Worm (Caenorhabditis elegans) whole organism, early embryonic: ENCODE results near the gene pab-2.

ENCODE experiments used
- B0310.2 ChIP-seq: sonication (generic microtip); optimal IDR thresholded peaks from 2 replicates; lab custom pipeline; 2016; ENCODE audit warnings: mild to moderate bottlenecking, missing genetic modification characterization, missing compliant biosample characterization
- F13C5.2 ChIP-seq: sonication (generic microtip); optimal IDR thresholded peaks from 2 replicates; lab custom pipeline; 2017; ENCODE audit warnings: mild to moderate bottlenecking, missing genetic modification characterization, inconsistent platforms, missing compliant biosample characterization
- aly-1 ChIP-seq: sonication (generic microtip); optimal IDR thresholded peaks from 2 replicates; lab custom pipeline; 2016; ENCODE audit warnings: missing genetic modification characterization, missing compliant biosample characterization
- ama-1 ChIP-seq: fragments of 150-350 bp; optimal IDR thresholded peaks from 2 replicates; lab custom pipeline; 2014
- ceh-13 ChIP-seq: fragments of 200-800 bp; sonication (Bioruptor generic); optimal IDR thresholded peaks from 2 replicates; lab custom pipeline; 2018; ENCODE audit warnings: mild to moderate bottlenecking, missing genetic modification characterization, missing compliant biosample characterization
- ceh-36 ChIP-seq: sonication (generic microtip); optimal IDR thresholded peaks from 2 replicates; lab custom pipeline; 2016; ENCODE audit warnings: missing genetic modification characterization, inconsistent platforms, missing compliant biosample characterization
- ets-7 ChIP-seq: sonication (generic microtip); optimal IDR thresholded peaks from 2 replicates; lab custom pipeline; 2016; ENCODE audit warnings: missing genotype, missing genetic modification characterization, missing compliant biosample characterization
- flt-1 ChIP-seq: fragments of 200-800 bp; sonication (Bioruptor generic); IDR thresholded peaks from 2 replicates; pipeline ENCODE4 v1.3.6; 2022; ENCODE audit warnings: missing genetic modification characterization, missing compliant biosample characterization
- hmbx-1 ChIP-seq: sonication (generic microtip); optimal IDR thresholded peaks from 2 replicates; lab custom pipeline; 2016; ENCODE audit warnings: mild to moderate bottlenecking, missing genetic modification characterization, missing compliant biosample characterization
- hmg-4 ChIP-seq: fragments of 200-800 bp; sonication (Bioruptor generic); optimal IDR thresholded peaks from 2 replicates; lab custom pipeline; 2018; ENCODE audit warnings: mild to moderate bottlenecking, missing genetic modification characterization, missing compliant biosample characterization
- hnd-1 ChIP-seq: sonication (generic microtip); optimal IDR thresholded peaks from 2 replicates; lab custom pipeline; 2016; ENCODE audit warnings: missing genetic modification characterization, missing compliant biosample characterization
- pes-1 ChIP-seq: fragments of 200-800 bp; sonication (Bioruptor generic); IDR thresholded peaks from 2 replicates; pipeline ENCODE4 v1.3.6; 2022; ENCODE audit warnings: missing genetic modification reagents, missing genetic modification characterization, missing compliant biosample characterization
- scrt-1 ChIP-seq: fragments of 200-800 bp; sonication (Bioruptor generic); IDR thresholded peaks from 2 replicates; pipeline ENCODE4 v1.3.6; 2022; ENCODE audit warnings: missing genetic modification characterization, missing compliant biosample characterization
- sea-1 ChIP-seq: fragments of 200-800 bp; sonication (Bioruptor generic); conservative IDR thresholded peaks from 2 replicates; pipeline ENCODE4 v1.3.6; 2022; ENCODE audit warnings: missing genetic modification characterization, missing compliant biosample characterization
- tbx-11 ChIP-seq: fragments of 200-800 bp; sonication (Bioruptor generic); IDR thresholded peaks from 2 replicates; pipeline ENCODE4 v1.3.6; 2022; ENCODE audit warnings: missing genetic modification characterization, missing compliant biosample characterization
- tbx-37 ChIP-seq: fragments of 200-800 bp; sonication (Bioruptor generic); conservative IDR thresholded peaks from 2 replicates; pipeline ENCODE4 v1.3.6; 2022; ENCODE audit warnings: missing genetic modification reagents, missing genetic modification characterization, missing compliant biosample characterization
- tra-4 ChIP-seq: sonication (generic microtip); optimal IDR thresholded peaks from 2 replicates; lab custom pipeline; 2017; ENCODE audit warnings: missing genetic modification characterization, missing compliant biosample characterization

The pab-2 gene

ce11 chrX:13555098-13555497 lies 27.9 kb upstream of the pab-2 start:
- TF ChIP-seq ceh-13 (GFP tag; lab: Kevin White, UChicago) (no peak), sea-1 (GFP tag; lab: Robert Waterston, UW) (no peak), ama-1 (lab: Kevin White, UChicago) (no peak), tra-4 (tag; lab: Kevin White, UChicago) (no peak), pes-1 (no peak), F13C5.2 (tag; lab: Kevin White, UChicago) (no peak)

- no peak for TF ChIP-seq hmg-4 (GFP tag; lab: Kevin White, UChicago)
- no peak for TF ChIP-seq F13C5.2 (tag; lab: Kevin White, UChicago)
- no peak for TF ChIP-seq tbx-11 (GFP tag; lab: Robert Waterston, UW)
- TF ChIP-seq aly-1 (tag; lab: Kevin White, UChicago) = no peak
- no peak for TF ChIP-seq pes-1
- no peak for TF ChIP-seq tra-4 (tag; lab: Kevin White, UChicago)
- TF ChIP-seq ceh-13 (GFP tag; lab: Kevin White, UChicago) = no peak
- TF ChIP-seq hmbx-1 (tag; lab: Kevin White, UChicago) = no peak
- no peak for TF ChIP-seq sea-1 (GFP tag; lab: Robert Waterston, UW)
- no peak for TF ChIP-seq ama-1 (lab: Kevin White, UChicago)
- no peak for TF ChIP-seq ceh-36
- TF ChIP-seq hnd-1 = no peak
Observed at ce11 chrX:13550890-13551289, 23.7 kb upstream of the pab-2 start, which contains the start of gene odr-1. TSS of gene odr-1 (minus strand) at chrX:13550990.

ce11 chrX:13544544-13545021 lies 17.4 kb upstream of the pab-2 start:
- no peak for TF ChIP-seq F13C5.2 (tag; lab: Kevin White, UChicago)
- TF ChIP-seq ets-7 (tag; lab: Kevin White, UChicago) = no peak
- TF ChIP-seq pes-1 = no peak
- no peak for TF ChIP-seq tbx-11 (GFP tag; lab: Robert Waterston, UW)
- no peak for TF ChIP-seq hmbx-1 (tag; lab: Kevin White, UChicago)
- TF ChIP-seq tra-4 (tag; lab: Kevin White, UChicago) = no peak
- no peak for TF ChIP-seq hmg-4 (GFP tag; lab: Kevin White, UChicago)
- no peak for TF ChIP-seq ama-1 (lab: Kevin White, UChicago)
- no peak for TF ChIP-seq B0310.2 (tag; lab: Kevin White, UChicago)
- TF ChIP-seq hnd-1 = no peak
- no peak for TF ChIP-seq scrt-1
- no peak for TF ChIP-seq sea-1 (GFP tag; lab: Robert Waterston, UW)
- no peak for TF ChIP-seq flt-1 (GFP tag; lab: Robert Waterston, UW)

ce11 chrX:13543350-13543749 lies 16.1 kb upstream of the pab-2 start:
- TF ChIP-seq ets-7 (tag; lab: Kevin White, UChicago) (no peak), B0310.2 (tag; lab: Kevin White, UChicago) (no peak), F13C5.2 (tag; lab: Kevin White, UChicago) (no peak)

- TF ChIP-seq ets-7 (tag; lab: Kevin White, UChicago) (no peak), ceh-13 (GFP tag; lab: Kevin White, UChicago) (no peak), tbx-37 (GFP tag; lab: Robert Waterston, UW) (no peak), tbx-11 (GFP tag; lab: Robert Waterston, UW) (no peak), hnd-1 (no peak), ceh-36 (no peak), scrt-1 (no peak), sea-1 (GFP tag; lab: Robert Waterston, UW) (no peak), hmbx-1 (tag; lab: Kevin White, UChicago) (no peak), ama-1 (lab: Kevin White, UChicago) (no peak)
Observed at ce11 chrX:13542757-13543156, 15.5 kb upstream of the pab-2 start.

- no peak for TF ChIP-seq tbx-37 (GFP tag; lab: Robert Waterston, UW)
- TF ChIP-seq ceh-13 (GFP tag; lab: Kevin White, UChicago) = no peak
- no peak for TF ChIP-seq F13C5.2 (tag; lab: Kevin White, UChicago)
- no peak for TF ChIP-seq tra-4 (tag; lab: Kevin White, UChicago)
- TF ChIP-seq ama-1 (lab: Kevin White, UChicago) = no peak
- no peak for TF ChIP-seq B0310.2 (tag; lab: Kevin White, UChicago)
- TF ChIP-seq hmg-4 (GFP tag; lab: Kevin White, UChicago) = no peak
- TF ChIP-seq ets-7 (tag; lab: Kevin White, UChicago) = no peak
- TF ChIP-seq aly-1 (tag; lab: Kevin White, UChicago) = no peak
- TF ChIP-seq pes-1 = no peak
Observed at ce11 chrX:13542236-13542635, 15.0 kb upstream of the pab-2 start, which contains the start of gene cah-4. TSS of gene cah-4 (plus strand) at chrX:13542574.

DNA sequence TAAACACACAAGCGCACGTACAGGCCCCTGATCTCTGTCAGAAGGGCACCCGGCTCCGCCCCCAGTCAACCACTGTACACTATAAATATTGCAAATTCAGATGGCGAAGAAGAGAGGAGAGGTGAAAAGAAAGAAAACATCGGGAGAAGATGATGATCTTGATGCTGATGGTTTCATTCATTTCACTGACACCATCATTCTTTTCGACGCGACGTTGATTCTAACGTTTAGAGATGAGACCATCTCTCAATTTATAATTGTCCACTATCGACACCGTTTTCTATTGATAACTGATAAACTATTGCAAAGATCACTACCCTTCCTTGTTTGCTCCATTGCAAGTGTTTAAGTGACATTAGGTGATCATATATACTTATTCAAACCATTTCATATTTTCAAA lies 14.1 kb upstream of the pab-2 start:
- TF ChIP-seq hmbx-1 (tag; lab: Kevin White, UChicago) = no peak
- TF ChIP-seq sea-1 (GFP tag; lab: Robert Waterston, UW) = no peak
- TF ChIP-seq aly-1 (tag; lab: Kevin White, UChicago) = no peak
- TF ChIP-seq ceh-36 = no peak

DNA sequence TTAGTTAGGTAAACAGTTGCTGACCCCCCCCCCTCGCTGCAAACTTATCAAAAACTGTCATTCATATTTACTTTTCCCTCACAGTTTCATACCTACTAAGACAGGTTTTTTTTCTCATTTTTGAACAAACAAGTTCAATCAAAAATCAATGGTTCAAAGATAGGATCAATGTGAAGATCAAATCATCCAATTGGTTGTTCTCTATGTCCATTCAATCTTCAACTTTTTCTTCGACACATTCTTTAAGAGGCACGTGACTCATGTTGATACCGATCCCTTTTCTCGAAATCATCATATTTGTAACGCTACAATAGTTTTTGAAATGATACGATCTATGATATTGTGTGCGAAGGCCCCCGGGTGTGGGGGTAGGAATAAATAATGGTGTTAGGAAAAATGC lies 12.5 kb upstream of the pab-2 start:
- TF ChIP-seq ceh-13 (GFP tag; lab: Kevin White, UChicago) = no peak
- no peak for TF ChIP-seq ets-7 (tag; lab: Kevin White, UChicago)
- no peak for TF ChIP-seq pes-1
- TF ChIP-seq hmbx-1 (tag; lab: Kevin White, UChicago) = no peak
- no peak for TF ChIP-seq F13C5.2 (tag; lab: Kevin White, UChicago)
- no peak for TF ChIP-seq tbx-37 (GFP tag; lab: Robert Waterston, UW)
- TF ChIP-seq hmg-4 (GFP tag; lab: Kevin White, UChicago) = no peak
